Worm (Caenorhabditis elegans) whole organism, L4/young adult: Measurements from ENCODE around the gene nhr-192.

Experiments used
- W03F9.2 ChIP-seq: fragments of 150-350 bp; optimal IDR thresholded peaks from 2 replicates; lab custom pipeline; 2014; ENCODE audit warnings: missing biosample characterization, missing genetic modification characterization
- dao-5 ChIP-seq: sonication (generic microtip); optimal IDR thresholded peaks from 2 replicates; lab custom pipeline; 2016; ENCODE audit warnings: missing genotype, missing genetic modification characterization, moderate library complexity, missing compliant biosample characterization
- him-1 ChIP-seq: sonication (generic microtip); optimal IDR thresholded peaks from 2 replicates; lab custom pipeline; 2016; ENCODE audit warnings: missing genotype, missing genetic modification reagents, missing genetic modification characterization, missing compliant biosample characterization

Gene nhr-192

ce11 chrV:10090461-10090860 lies 20.0 kb upstream of the nhr-192 start, which contains the start of gene R04B5.7:
TSS of gene R04B5.7 (minus strand) at chrV:10090561.
- TF ChIP-seq dao-5 (tag; lab: Kevin White, UChicago): no peak
- TF ChIP-seq W03F9.2 (tag; lab: Kevin White, UChicago): no peak
- no peak for TF ChIP-seq him-1

ce11 chrV:10087103-10087502 lies 16.7 kb upstream of the nhr-192 start, which contains the start of gene R04B5.5:
TSS of gene R04B5.5 (plus strand) at chrV:10087480.
- TF ChIP-seq W03F9.2 (tag; lab: Kevin White, UChicago) (no peak), him-1 (no peak), dao-5 (tag; lab: Kevin White, UChicago) (no peak)

ce11 chrV:10086141-10086540 lies 15.7 kb upstream of the nhr-192 start:
- no peak for TF ChIP-seq dao-5 (tag; lab: Kevin White, UChicago)
- no peak for TF ChIP-seq him-1
- TF ChIP-seq W03F9.2 (tag; lab: Kevin White, UChicago): no peak

- no peak for TF ChIP-seq him-1
- no peak for TF ChIP-seq dao-5 (tag; lab: Kevin White, UChicago)
- no peak for TF ChIP-seq W03F9.2 (tag; lab: Kevin White, UChicago)
These were observed 14.4 kb upstream of the nhr-192 start, which contains the start of gene R04B5.6 for ce11 chrV:10084864-10085263. TSS of gene R04B5.6 (plus strand) at chrV:10085164.

- no peak for TF ChIP-seq W03F9.2 (tag; lab: Kevin White, UChicago)
- no peak for TF ChIP-seq him-1
- no peak for TF ChIP-seq dao-5 (tag; lab: Kevin White, UChicago)
These were observed 13.6 kb upstream of the nhr-192 start, which contains the start of gene nhr-12 for ce11 chrV:10083999-10084468. TSS of gene nhr-12 (minus strand) at chrV:10084049.

- TF ChIP-seq him-1 (no peak), dao-5 (tag; lab: Kevin White, UChicago) (no peak), W03F9.2 (tag; lab: Kevin White, UChicago) (no peak)
These were observed 11.2 kb upstream of the nhr-192 start, which contains the start of gene nhr-205 for ce11 chrV:10081636-10082035. TSS of gene nhr-205 (minus strand) at chrV:10081776.

- TF ChIP-seq W03F9.2 (tag; lab: Kevin White, UChicago) (no peak), him-1 (no peak), dao-5 (tag; lab: Kevin White, UChicago) (no peak)
These were observed 10.5 kb upstream of the nhr-192 start for ce11 chrV:10080905-10081304.

ce11 chrV:10078244-10078643 lies 7.8 kb upstream of the nhr-192 start, which contains the start of gene R04B5.1:
TSS of gene R04B5.1 (minus strand) at chrV:10078344.
- TF ChIP-seq W03F9.2 (tag; lab: Kevin White, UChicago) (no peak), dao-5 (tag; lab: Kevin White, UChicago) (no peak), him-1 (no peak)

ce11 chrV:10075441-10075840 lies 5.0 kb upstream of the nhr-192 start, which contains the start of gene F57A8.7:
TSS of gene F57A8.7 (plus strand) at chrV:10075741.
- TF ChIP-seq W03F9.2 (tag; lab: Kevin White, UChicago): no peak
- no peak for TF ChIP-seq him-1
- no peak for TF ChIP-seq dao-5 (tag; lab: Kevin White, UChicago)

- TF ChIP-seq him-1 (no peak), W03F9.2 (tag; lab: Kevin White, UChicago) (no peak), dao-5 (tag; lab: Kevin White, UChicago) (no peak)
These were observed 3.4 kb upstream of the nhr-192 start, which contains the start of gene F57A8.6 for ce11 chrV:10073793-10074192. TSS of gene F57A8.6 (minus strand) at chrV:10073893.

ce11 chrV:10072721-10073120 lies 2.3 kb upstream of the nhr-192 start:
- TF ChIP-seq dao-5 (tag; lab: Kevin White, UChicago) (no peak), W03F9.2 (tag; lab: Kevin White, UChicago) (no peak), him-1 (no peak)

- TF ChIP-seq him-1: no peak
- no peak for TF ChIP-seq W03F9.2 (tag; lab: Kevin White, UChicago)
- TF ChIP-seq dao-5 (tag; lab: Kevin White, UChicago): no peak
These were observed 3.7 kb downstream of the nhr-192 start, which contains the start of gene npr-39 for ce11 chrV:10066769-10067168. TSS of gene npr-39 (plus strand) at chrV:10067069.

ce11 chrV:10065679-10066078 lies 4.8 kb downstream of the nhr-192 start:
- TF ChIP-seq dao-5 (tag; lab: Kevin White, UChicago): no peak
- TF ChIP-seq him-1: no peak
- TF ChIP-seq W03F9.2 (tag; lab: Kevin White, UChicago): no peak

- TF ChIP-seq dao-5 (tag; lab: Kevin White, UChicago) (no peak), him-1 (no peak), W03F9.2 (tag; lab: Kevin White, UChicago) (no peak)
These were observed 6.2 kb downstream of the nhr-192 start, which contains the start of gene fipr-13 for ce11 chrV:10064221-10064620. TSS of gene fipr-13 (plus strand) at chrV:10064521.

ce11 chrV:10060039-10060438 lies 10.4 kb downstream of the nhr-192 start:
- no peak for TF ChIP-seq dao-5 (tag; lab: Kevin White, UChicago)
- no peak for TF ChIP-seq W03F9.2 (tag; lab: Kevin White, UChicago)
- no peak for TF ChIP-seq him-1
